Worm (Caenorhabditis elegans): ENCODE measurements around the gene F21D12.3.

F21D12.3 gene

DNA sequence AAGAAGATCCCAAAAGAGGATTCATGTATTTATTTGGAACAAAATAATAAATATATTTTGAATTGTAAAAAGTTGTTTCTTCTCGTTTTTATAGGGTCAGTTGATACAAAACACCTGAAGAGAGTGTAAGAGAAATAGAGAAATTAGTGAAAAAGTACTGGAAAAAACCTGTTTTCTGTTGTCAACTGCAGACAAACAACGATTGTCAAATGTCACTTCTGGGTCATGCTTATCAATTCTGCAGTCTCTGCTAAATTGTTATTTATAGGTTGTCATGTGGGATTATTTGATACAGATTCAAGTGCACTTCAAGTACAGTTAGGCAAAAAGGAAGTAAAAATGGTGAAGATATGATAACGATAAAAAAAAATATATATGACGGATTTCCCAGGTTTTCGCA is 51.3 kb downstream of the F21D12.3 start:
- no peak for TF ChIP-seq B0310.2 (tag; optimal IDR thresholded peaks at IDR 0.05)
- TF ChIP-seq ceh-36 (tag; optimal IDR thresholded peaks at IDR 0.05), result no peak
- TF ChIP-seq flt-1 (GFP tag; IDR thresholded peaks at IDR 0.05), result no peak
- TF ChIP-seq pes-1 (GFP tag; IDR thresholded peaks at IDR 0.05), result no peak
- no peak for TF ChIP-seq hnd-1 (tag; optimal IDR thresholded peaks at IDR 0.05)
- no peak for TF ChIP-seq tbx-37 (GFP tag; conservative IDR thresholded peaks at IDR 0.05)
- TF ChIP-seq tra-4 (tag; optimal IDR thresholded peaks at IDR 0.05), result no peak
- TF ChIP-seq tbx-11 (GFP tag; IDR thresholded peaks at IDR 0.05), result no peak
- TF ChIP-seq ama-1 (optimal IDR thresholded peaks at IDR 0.05), result no peak
- TF ChIP-seq hmbx-1 (tag; optimal IDR thresholded peaks at IDR 0.05), result no peak
- TF ChIP-seq ets-7 (tag; optimal IDR thresholded peaks at IDR 0.05), result no peak
- TF ChIP-seq F13C5.2 (tag; optimal IDR thresholded peaks at IDR 0.05), result no peak
- no peak for TF ChIP-seq hmg-4 (GFP tag; optimal IDR thresholded peaks at IDR 0.05)
- no peak for TF ChIP-seq ceh-13 (GFP tag; optimal IDR thresholded peaks at IDR 0.05)
- TF ChIP-seq sea-1 (GFP tag; conservative IDR thresholded peaks at IDR 0.05), result no peak
- TF ChIP-seq aly-1 (tag; optimal IDR thresholded peaks at IDR 0.05), result no peak
- TF ChIP-seq scrt-1 (GFP tag; IDR thresholded peaks at IDR 0.05), result no peak

All from whole organism, early embryonic.